Worm (Caenorhabditis elegans) whole organism, L3 larva: Measurements from ENCODE around the gene cyc-2.1.

Experiments
- egl-27 ChIP-seq: sonication (generic microtip); optimal IDR thresholded peaks from 4 replicates; lab custom pipeline; 2017; ENCODE audit warnings: missing biosample characterization, missing genetic modification reagents, missing genetic modification characterization
- lin-39 ChIP-seq: fragments of 150-350 bp; optimal IDR thresholded peaks from 2 replicates; lab custom pipeline; 2018; ENCODE audit warnings: missing biosample characterization, missing genetic modification reagents, missing genetic modification characterization
- nhr-237 ChIP-seq: fragments of 150-350 bp; optimal IDR thresholded peaks from 2 replicates; lab custom pipeline; 2014; ENCODE audit warnings: missing biosample characterization, missing genetic modification characterization
- nhr-77 ChIP-seq: fragments of 150-350 bp; optimal IDR thresholded peaks from 2 replicates; lab custom pipeline; 2014; ENCODE audit warnings: missing biosample characterization, missing genetic modification characterization
- pha-4 ChIP-seq: fragments of 150-350 bp; optimal IDR thresholded peaks from 2 replicates; lab custom pipeline; 2014; ENCODE audit warnings: missing biosample characterization, missing genetic modification reagents, missing genetic modification characterization
- snpc-4 ChIP-seq: fragments of 150-350 bp; optimal IDR thresholded peaks from 2 replicates; lab custom pipeline; 2014; ENCODE audit warnings: missing biosample characterization, missing genetic modification characterization
- tbx-2 ChIP-seq: sonication (generic microtip); optimal IDR thresholded peaks from 2 replicates; lab custom pipeline; 2016; ENCODE audit warnings: mild to moderate bottlenecking, missing genetic modification characterization, missing compliant biosample characterization
- unc-39 ChIP-seq: sonication (generic microtip); optimal IDR thresholded peaks from 4 replicates; lab custom pipeline; 2017; ENCODE audit warnings: missing biosample characterization, missing genetic modification characterization
- unc-62 ChIP-seq: fragments of 150-350 bp; sonication (generic microtip); optimal IDR thresholded peaks from 4 replicates; lab custom pipeline; 2014; ENCODE audit warnings: missing biosample characterization, missing genetic modification reagents, missing genetic modification characterization
- zag-1 ChIP-seq: fragments of 150-350 bp; optimal IDR thresholded peaks from 2 replicates; lab custom pipeline; 2014; ENCODE audit warnings: missing biosample characterization, missing genetic modification characterization
- ztf-11 ChIP-seq: fragments of 150-350 bp; optimal IDR thresholded peaks from 2 replicates; lab custom pipeline; 2014; ENCODE audit warnings: missing biosample characterization, missing genetic modification characterization

DNA sequence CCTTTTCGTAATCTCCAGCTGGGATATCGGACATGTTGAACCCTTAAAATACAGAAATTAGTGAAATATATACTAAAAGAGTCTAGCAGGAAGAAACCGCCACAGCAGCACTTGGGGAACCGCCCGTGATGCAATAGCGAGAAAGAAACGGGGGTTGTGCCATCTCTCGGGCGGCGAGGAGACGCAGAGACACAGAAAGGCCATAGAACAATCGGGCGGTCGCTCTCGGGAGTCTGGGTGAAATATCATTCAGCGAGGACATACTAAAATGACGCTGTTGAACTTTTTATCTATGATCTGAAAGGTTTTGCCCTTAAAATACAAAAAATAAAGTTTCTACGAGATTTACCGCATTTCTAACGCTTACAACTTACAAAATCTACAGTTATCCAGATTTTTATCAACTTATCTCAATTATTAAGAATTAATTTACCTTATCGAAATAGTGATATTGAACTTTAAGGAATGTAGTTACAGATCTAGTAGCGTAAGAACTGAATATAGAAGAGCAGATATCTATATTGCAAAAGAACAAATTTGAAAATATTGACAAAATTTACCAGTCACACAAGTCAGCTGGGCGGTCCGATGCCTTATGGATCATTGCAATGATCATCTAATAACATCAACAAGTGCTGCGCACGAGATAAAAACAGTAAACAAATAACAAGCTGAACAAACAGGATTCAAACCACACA, at the start of gene cyc-2.1:
- TF ChIP-seq pha-4 (tag; lab: Kevin White, UChicago) (peak; percentile 54), unc-62 (GFP tag; lab: Kevin White, UChicago) (no peak), snpc-4 (tag; lab: Kevin White, UChicago) (no peak), zag-1 (tag; lab: Kevin White, UChicago) (no peak), nhr-237 (tag; lab: Kevin White, UChicago) (no peak), nhr-77 (peak; percentile 61), lin-39 (tag; lab: Kevin White, UChicago) (peak; percentile 4), unc-39 (no peak), egl-27 (tag; lab: Kevin White, UChicago) (no peak), tbx-2 (no peak), ztf-11 (tag; lab: Kevin White, UChicago) (no peak)
